Fruit fly (Drosophila melanogaster) whole organism, embryonic: ENCODE data around the gene Dlip2.

ENCODE experiments used
- Atf3 ChIP-seq: fragments of 200-800 bp; sonication (Bioruptor generic); optimal IDR thresholded peaks from 3 replicates; lab custom pipeline; 2016; ENCODE audit warnings: missing biosample characterization, missing genetic modification characterization
- Bteb2 ChIP-seq: fragments of 200-800 bp; sonication (Bioruptor generic); optimal IDR thresholded peaks from 2 replicates; lab custom pipeline; 2016; ENCODE audit warnings: missing biosample characterization, missing genetic modification characterization
- CG1024 ChIP-seq: fragments of 200-800 bp; sonication (Bioruptor generic); IDR thresholded peaks from 2 replicates; pipeline ENCODE4 v1.3.6; 2022; ENCODE audit warnings: missing biosample characterization, missing genetic modification characterization
- CG11504 ChIP-seq: fragments of 200-800 bp; sonication (Bioruptor generic); optimal IDR thresholded peaks from 3 replicates; lab custom pipeline; 2019; ENCODE audit warnings: missing biosample characterization, mild to moderate bottlenecking, missing genetic modification characterization, moderate library complexity
- CG13296 ChIP-seq: fragments of 200-800 bp; sonication (Bioruptor generic); optimal IDR thresholded peaks from 3 replicates; lab custom pipeline; 2018; ENCODE audit warnings: missing biosample characterization, mild to moderate bottlenecking, missing genetic modification characterization
- CG13424 ChIP-seq: fragments of 200-800 bp; sonication (Bioruptor generic); optimal IDR thresholded peaks from 2 replicates; lab custom pipeline; 2019; ENCODE audit warnings: missing biosample characterization, mild to moderate bottlenecking, missing genetic modification characterization, moderate library complexity
- CG14667 ChIP-seq: fragments of 200-800 bp; sonication (Bioruptor generic); IDR thresholded peaks from 2 replicates; pipeline ENCODE4 v1.3.6; 2022; ENCODE audit warnings: missing biosample characterization, missing genetic modification characterization
- CG14710 ChIP-seq: fragments of 200-800 bp; sonication (Bioruptor generic); optimal IDR thresholded peaks from 3 replicates; lab custom pipeline; 2019; ENCODE audit warnings: missing biosample characterization, mild to moderate bottlenecking, missing genetic modification characterization, moderate library complexity
- CG17361 ChIP-seq: fragments of 200-800 bp; sonication (Bioruptor generic); IDR thresholded peaks from 3 replicates; pipeline ENCODE4 v1.3.6; 2022; ENCODE audit warnings: missing biosample characterization, missing genetic modification characterization
- CG1792 ChIP-seq: fragments of 200-800 bp; sonication (Bioruptor generic); optimal IDR thresholded peaks from 2 replicates; lab custom pipeline; 2016; ENCODE audit warnings: missing biosample characterization, missing genetic modification characterization
- CG2712 ChIP-seq: fragments of 200-800 bp; optimal IDR thresholded peaks from 3 replicates; lab custom pipeline; 2019; ENCODE audit warnings: missing biosample characterization, mild to moderate bottlenecking, missing genetic modification characterization, moderate library complexity
- CG32767 ChIP-seq: fragments of 200-800 bp; sonication (Bioruptor generic); IDR thresholded peaks from 2 replicates; pipeline ENCODE4 v1.3.6; 2022; ENCODE audit warnings: missing biosample characterization, missing genetic modification characterization
- CG34224 ChIP-seq: fragments of 200-800 bp; sonication (Bioruptor generic); IDR thresholded peaks from 3 replicates; pipeline ENCODE4 v1.3.6; 2022; ENCODE audit warnings: missing biosample characterization, missing genetic modification characterization; ENCODE audit not compliant: partially characterized antibody
- CG42726 ChIP-seq: fragments of 200-800 bp; sonication (Bioruptor generic); IDR thresholded peaks from 2 replicates; pipeline ENCODE4 v1.3.6; 2022; ENCODE audit warnings: missing biosample characterization, missing genetic modification characterization; ENCODE audit not compliant: partially characterized antibody
- CG4282 ChIP-seq: fragments of 200-800 bp; sonication (Bioruptor generic); optimal IDR thresholded peaks from 2 replicates; lab custom pipeline; 2016; ENCODE audit warnings: missing biosample characterization, missing genetic modification characterization
- CG4328 ChIP-seq: fragments of 200-800 bp; sonication (Bioruptor generic); optimal IDR thresholded peaks from 3 replicates; lab custom pipeline; 2017; ENCODE audit warnings: missing biosample characterization, missing genetic modification reagents, missing genetic modification characterization
- CG4404 ChIP-seq: fragments of 200-800 bp; sonication (Bioruptor generic); IDR thresholded peaks from 2 replicates; pipeline ENCODE4 v1.3.6; 2022; ENCODE audit warnings: missing biosample characterization, missing genetic modification characterization
- CG4820 ChIP-seq: fragments of 200-800 bp; sonication (Bioruptor generic); optimal IDR thresholded peaks from 3 replicates; lab custom pipeline; 2016; ENCODE audit warnings: missing biosample characterization, missing genetic modification characterization
- Camta ChIP-seq: fragments of 200-800 bp; sonication (Bioruptor generic); optimal IDR thresholded peaks from 2 replicates; lab custom pipeline; 2016; ENCODE audit warnings: missing biosample characterization, missing genetic modification characterization
- Dll ChIP-seq: fragments of 200-800 bp; sonication (Bioruptor generic); IDR thresholded peaks from 4 replicates; pipeline ENCODE4 v1.3.6; 2022; ENCODE audit warnings: missing biosample characterization, missing genetic modification characterization; ENCODE audit not compliant: partially characterized antibody
- Doc2 ChIP-seq: fragments of 200-800 bp; sonication (Bioruptor generic); IDR thresholded peaks from 2 replicates; pipeline ENCODE4 v1.3.6; 2022; ENCODE audit warnings: missing biosample characterization, missing genetic modification characterization
- Drgx ChIP-seq: fragments of 200-800 bp; sonication (Bioruptor generic); IDR thresholded peaks from 2 replicates; pipeline ENCODE4 v1.3.6; 2022; ENCODE audit warnings: missing biosample characterization, missing genetic modification characterization
- Eip74EF ChIP-seq, 2 experiments: fragments of 200-800 bp in 1 of 2; fragments of >200 bp in 1 of 2; sonication (Bioruptor generic) in 1 of 2; optimal IDR thresholded peaks; 2 replicates each; lab custom pipeline; 2017 to 2019; ENCODE audit warnings: missing biosample characterization in 2 of 2, missing genetic modification characterization in 2 of 2, mild to moderate bottlenecking in 1 of 2, moderate library complexity in 1 of 2
- Fer1 ChIP-seq: fragments of 200-800 bp; sonication (Bioruptor generic); optimal IDR thresholded peaks from 2 replicates; lab custom pipeline; 2017; ENCODE audit warnings: missing biosample characterization, mild to moderate bottlenecking, missing genetic modification characterization
- Fer2 ChIP-seq: fragments of 200-800 bp; sonication (Bioruptor generic); optimal IDR thresholded peaks from 2 replicates; lab custom pipeline; 2018; ENCODE audit warnings: missing biosample characterization, mild to moderate bottlenecking, missing genetic modification characterization, moderate library complexity
- GATAe ChIP-seq: fragments of 200-800 bp; sonication (Bioruptor generic); conservative IDR thresholded peaks from 2 replicates; pipeline ENCODE4 v1.3.6; 2022; ENCODE audit warnings: missing biosample characterization, missing genetic modification characterization
- Hr39 ChIP-seq: fragments of >200 bp; optimal IDR thresholded peaks from 2 replicates; lab custom pipeline; 2017
- Jarid2 ChIP-seq: fragments of 200-800 bp; sonication (Bioruptor generic); optimal IDR thresholded peaks from 3 replicates; lab custom pipeline; 2017; ENCODE audit warnings: mild to moderate bottlenecking, missing biosample characterization, missing genetic modification reagents, missing genetic modification characterization
- Kr ChIP-seq: fragments of 200-800 bp; sonication (Bioruptor generic); optimal IDR thresholded peaks from 2 replicates; lab custom pipeline; 2017; ENCODE audit warnings: missing biosample characterization, mild to moderate bottlenecking, missing genetic modification characterization
- MBD-R2 ChIP-seq: fragments of 200-800 bp; sonication (Bioruptor generic); IDR thresholded peaks from 2 replicates; pipeline ENCODE4 v1.3.6; 2022; ENCODE audit warnings: missing biosample characterization, missing genetic modification characterization
- Optix ChIP-seq: fragments of 200-800 bp; sonication (Bioruptor generic); IDR thresholded peaks from 3 replicates; pipeline ENCODE4 v1.3.6; 2022; ENCODE audit warnings: missing biosample characterization, missing genetic modification characterization
- Sin3A ChIP-seq: fragments of >200 bp; optimal IDR thresholded peaks from 2 replicates; lab custom pipeline; 2018
- Xbp1 ChIP-seq: fragments of 200-800 bp; sonication (Bioruptor generic); optimal IDR thresholded peaks from 3 replicates; lab custom pipeline; 2016; ENCODE audit warnings: missing biosample characterization, mild to moderate bottlenecking, missing genetic modification characterization
- ab ChIP-seq: fragments of 200-800 bp; sonication (Bioruptor generic); optimal IDR thresholded peaks from 2 replicates; lab custom pipeline; 2016; ENCODE audit warnings: missing biosample characterization, missing genetic modification characterization
- az2 ChIP-seq: fragments of 200-800 bp; sonication (Bioruptor generic); optimal IDR thresholded peaks from 3 replicates; lab custom pipeline; 2016; ENCODE audit warnings: missing biosample characterization, missing genetic modification characterization
- croc ChIP-seq: fragments of 200-800 bp; sonication (Bioruptor generic); conservative IDR thresholded peaks from 3 replicates; pipeline ENCODE4 v1.3.6; 2022; ENCODE audit warnings: missing biosample characterization, missing genetic modification characterization
- dan ChIP-seq: fragments of 200-800 bp; sonication (Bioruptor generic); IDR thresholded peaks from 2 replicates; pipeline ENCODE4 v1.3.6; 2022; ENCODE audit warnings: missing biosample characterization, missing genetic modification characterization
- danr ChIP-seq: fragments of 200-800 bp; sonication (Bioruptor generic); IDR thresholded peaks from 2 replicates; pipeline ENCODE4 v1.3.6; 2022; ENCODE audit warnings: missing biosample characterization, missing genetic modification characterization
- ems ChIP-seq: fragments of 200-800 bp; sonication (Bioruptor generic); optimal IDR thresholded peaks from 3 replicates; lab custom pipeline; 2016; ENCODE audit warnings: missing biosample characterization, missing genetic modification characterization
- en ChIP-seq: fragments of 200-800 bp; sonication (Bioruptor generic); optimal IDR thresholded peaks from 2 replicates; lab custom pipeline; 2016; ENCODE audit warnings: missing biosample characterization, missing genetic modification characterization
- eve ChIP-seq, 2 experiments: fragments of >200 bp; optimal IDR thresholded peaks; 2 replicates each; lab custom pipeline; 2017; ENCODE audit warnings: missing biosample characterization in 2 of 2, missing genetic modification characterization in 2 of 2
- jing ChIP-seq: fragments of 200-800 bp; sonication (Bioruptor generic); optimal IDR thresholded peaks from 2 replicates; lab custom pipeline; 2018; ENCODE audit warnings: missing biosample characterization, mild to moderate bottlenecking, missing genetic modification characterization
- lola ChIP-seq, 3 experiments: fragments of >200 bp in 2 of 3; fragments of 200-800 bp in 1 of 3; sonication (Bioruptor generic) in 1 of 3; optimal IDR thresholded peaks; 2 replicates each; lab custom pipeline; 2017 to 2019; ENCODE audit warnings: missing biosample characterization in 3 of 3, missing genetic modification characterization in 3 of 3, mild to moderate bottlenecking in 1 of 3, moderate library complexity in 1 of 3
- org-1 ChIP-seq: fragments of 200-800 bp; sonication (Bioruptor generic); optimal IDR thresholded peaks from 2 replicates; lab custom pipeline; 2017; ENCODE audit warnings: missing biosample characterization, missing genetic modification characterization
- prd ChIP-seq, 3 experiments: fragments of >200 bp in 2 of 3; fragments of 200-800 bp in 1 of 3; sonication (Bioruptor generic) in 1 of 3; optimal IDR thresholded peaks in 2 of 3; IDR thresholded peaks in 1 of 3; 2 replicates in 2 of 3; 3 replicates in 1 of 3; pipeline versions ENCODE4 v1.3.6 to Lab custom; 2017 to 2022; ENCODE audit warnings: missing biosample characterization in 1 of 3, missing genetic modification characterization in 1 of 3
- sd ChIP-seq: fragments of 200-800 bp; sonication (Bioruptor generic); optimal IDR thresholded peaks from 3 replicates; lab custom pipeline; 2018; ENCODE audit warnings: missing biosample characterization, mild to moderate bottlenecking, missing genetic modification characterization, moderate library complexity
- sens ChIP-seq: fragments of 200-800 bp; sonication (Bioruptor generic); peaks from one replicate; lab custom pipeline; 2016; ENCODE audit warnings: missing biosample characterization, missing genetic modification characterization
- seq ChIP-seq: fragments of 200-800 bp; sonication (Bioruptor generic); IDR thresholded peaks from 2 replicates; pipeline ENCODE4 v1.3.6; 2022; ENCODE audit warnings: missing biosample characterization, missing genetic modification characterization
- sisA ChIP-seq: fragments of 200-800 bp; sonication (Bioruptor generic); IDR thresholded peaks from 2 replicates; pipeline ENCODE4 v1.3.6; 2022; ENCODE audit warnings: missing biosample characterization, missing genetic modification characterization
- stc ChIP-seq: fragments of 200-800 bp; sonication (Bioruptor generic); IDR thresholded peaks from 2 replicates; pipeline ENCODE4 v1.3.6; 2022; ENCODE audit warnings: missing biosample characterization, missing genetic modification characterization
- unc-4 ChIP-seq: fragments of 200-800 bp; sonication (Bioruptor generic); IDR thresholded peaks from 2 replicates; pipeline ENCODE4 v1.3.6; 2022; ENCODE audit warnings: missing biosample characterization, missing genetic modification characterization; ENCODE audit not compliant: partially characterized antibody
- usp ChIP-seq: fragments of >200 bp; optimal IDR thresholded peaks from 2 replicates; lab custom pipeline; 2017; ENCODE audit warnings: missing biosample characterization, missing genetic modification characterization

Gene Dlip2

DNA sequence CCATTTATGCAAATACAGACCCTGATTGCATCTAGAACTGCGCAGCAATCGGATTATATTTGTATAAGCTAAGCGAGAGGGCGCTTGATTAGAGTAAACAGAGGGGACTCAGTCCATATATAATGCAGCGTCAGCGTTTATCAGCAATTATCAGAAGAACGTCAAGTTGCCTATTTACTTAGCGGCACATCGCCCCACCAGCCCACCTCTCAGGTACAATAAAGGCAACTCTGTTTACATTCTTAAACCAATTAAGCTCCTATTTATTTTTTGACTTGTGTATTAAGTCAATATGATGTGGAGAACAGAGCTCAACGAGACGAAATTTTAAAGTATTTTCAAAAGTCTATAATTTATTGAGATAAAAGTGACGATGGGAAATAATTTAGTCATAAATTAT is 19.5 kb upstream of the Dlip2 start:
- no peak for TF ChIP-seq GATAe (GFP tag; lab: Robert Waterston, UW)
- peak; percentile 81 for TF ChIP-seq CG11504 (tag; lab: Kevin White, UChicago)
- TF ChIP-seq lola (GFP tag; optimal IDR thresholded peaks at IDR 0.05; lab: Kevin White, UChicago), result peak in 1 of 3 experiments; percentile 35
- peak; percentile 66 for TF ChIP-seq stc (GFP tag; lab: Robert Waterston, UW)
- TF ChIP-seq Sin3A (lab: Kevin White, UChicago), result no peak
- peak; percentile 60; the same call in 1 of the 2 replicates for TF ChIP-seq danr
- TF ChIP-seq en (GFP tag; lab: Kevin White, UChicago), result no peak
- no peak for TF ChIP-seq CG4404 (GFP tag; lab: Robert Waterston, UW)
- TF ChIP-seq sens (GFP tag; lab: Kevin White, UChicago), result peak; percentile 94
- peak; percentile 89 for TF ChIP-seq Kr (GFP tag; lab: Kevin White, UChicago)
- no peak for TF ChIP-seq Xbp1 (GFP tag; lab: Kevin White, UChicago)
- peak; percentile 90 for TF ChIP-seq CG17361 (GFP tag; lab: Robert Waterston, UW)
- no peak for TF ChIP-seq CG42726
- TF ChIP-seq usp (GFP tag; lab: Kevin White, UChicago), result no peak
- peak; percentile 94 for TF ChIP-seq CG1792
- peak; percentile 74 for TF ChIP-seq CG4328 (GFP tag; lab: Kevin White, UChicago)
- TF ChIP-seq CG4820 (GFP tag; lab: Kevin White, UChicago), result peak; percentile 78
- TF ChIP-seq Eip74EF (GFP tag; optimal IDR thresholded peaks at IDR 0.05; lab: Kevin White, UChicago), result no peak
- no peak for TF ChIP-seq sisA (GFP tag; lab: Robert Waterston, UW)
- no peak for TF ChIP-seq CG14667 (GFP tag; lab: Robert Waterston, UW)
- peak; percentile 60 for TF ChIP-seq CG13424
- peak; percentile 92 for TF ChIP-seq CG14710 (tag; lab: Kevin White, UChicago)
- peak; percentile 79 for TF ChIP-seq CG13296 (GFP tag; lab: Kevin White, UChicago)
- no peak for TF ChIP-seq jing (GFP tag; lab: Kevin White, UChicago)
- TF ChIP-seq org-1 (GFP tag; lab: Kevin White, UChicago), result peak; percentile 83
- peak; percentile 83 for TF ChIP-seq Fer2 (tag; lab: Kevin White, UChicago)
- TF ChIP-seq Bteb2 (GFP tag; lab: Kevin White, UChicago), result no peak
- no peak for TF ChIP-seq prd (optimal IDR thresholded peaks at IDR 0.05; lab: Kevin White, UChicago)
- peak; percentile 56; the same call in 2 of the 3 replicates for TF ChIP-seq prd (GFP tag; IDR thresholded peaks at IDR 0.05; lab: Robert Waterston, UW)
- peak; percentile 80 for TF ChIP-seq Jarid2 (GFP tag; lab: Kevin White, UChicago)
- peak in 1 of 2 experiments; percentile 47 for TF ChIP-seq eve (GFP tag; optimal IDR thresholded peaks at IDR 0.05; lab: Kevin White, UChicago)
- TF ChIP-seq seq (GFP tag; lab: Robert Waterston, UW), result peak; percentile 59; the same call in 1 of the 2 replicates
- TF ChIP-seq Hr39 (lab: Kevin White, UChicago), result no peak
- TF ChIP-seq dan (GFP tag; lab: Robert Waterston, UW), result no peak
- TF ChIP-seq CG1024 (GFP tag; lab: Robert Waterston, UW), result peak; percentile 88
- TF ChIP-seq Optix (GFP tag; lab: Robert Waterston, UW), result no peak
- TF ChIP-seq CG4282 (GFP tag; lab: Kevin White, UChicago), result no peak
- TF ChIP-seq Camta (GFP tag; lab: Kevin White, UChicago), result peak; percentile 82
- no peak for TF ChIP-seq Doc2 (GFP tag; lab: Robert Waterston, UW)
- no peak for TF ChIP-seq CG32767 (GFP tag; lab: Robert Waterston, UW)
- TF ChIP-seq Drgx (GFP tag; lab: Robert Waterston, UW), result peak; percentile 79
- TF ChIP-seq ems (GFP tag; lab: Kevin White, UChicago), result no peak
- no peak for TF ChIP-seq Dll
- no peak for TF ChIP-seq CG34224 (GFP tag; lab: Robert Waterston, UW)
- peak; percentile 90 for TF ChIP-seq Fer1 (GFP tag; lab: Kevin White, UChicago)
- peak; percentile 85 for TF ChIP-seq CG2712 (tag; lab: Kevin White, UChicago)
- TF ChIP-seq croc (GFP tag; lab: Robert Waterston, UW), result peak; percentile 54; the same call in 2 of the 3 replicates
- TF ChIP-seq az2 (GFP tag; lab: Kevin White, UChicago), result no peak
- no peak for TF ChIP-seq sd (tag; lab: Kevin White, UChicago)
- no peak for TF ChIP-seq ab (GFP tag; lab: Kevin White, UChicago)
- TF ChIP-seq MBD-R2 (GFP tag; lab: Robert Waterston, UW), result no peak
- TF ChIP-seq Atf3, result no peak
- TF ChIP-seq unc-4 (GFP tag; lab: Robert Waterston, UW), result no peak
